Worm (Caenorhabditis elegans) whole organism, L1 larva: ENCODE measurements around the gene rbd-1.

Source experiments
- C04F5.9 ChIP-seq: sonication (generic microtip); optimal IDR thresholded peaks from 2 replicates; lab custom pipeline; 2016; ENCODE audit warnings: missing genetic modification characterization, missing compliant biosample characterization
- C16A3.4 ChIP-seq: fragments of 150-350 bp; optimal IDR thresholded peaks from 2 replicates; lab custom pipeline; 2014; ENCODE audit warnings: missing biosample characterization, missing genetic modification characterization
- F16B12.6 ChIP-seq: fragments of 150-350 bp; optimal IDR thresholded peaks from 2 replicates; lab custom pipeline; 2014; ENCODE audit warnings: missing biosample characterization, missing genetic modification characterization
- aly-2 ChIP-seq: fragments of 150-350 bp; optimal IDR thresholded peaks from 2 replicates; lab custom pipeline; 2014; ENCODE audit warnings: missing biosample characterization, missing genetic modification characterization
- ama-1 ChIP-seq: fragments of 150-350 bp; optimal IDR thresholded peaks from 2 replicates; lab custom pipeline; 2014
- blmp-1 ChIP-seq: fragments of 150-350 bp; optimal IDR thresholded peaks from 2 replicates; lab custom pipeline; 2014; ENCODE audit warnings: missing biosample characterization, missing genetic modification characterization
- ceh-63 ChIP-seq: fragments of 200-800 bp; sonication (Bioruptor generic); optimal IDR thresholded peaks from 2 replicates; lab custom pipeline; 2018; ENCODE audit warnings: mild to moderate bottlenecking, missing genetic modification characterization, missing compliant biosample characterization
- ceh-82 ChIP-seq, 3 experiments: fragments of 150-350 bp in 1 of 3; sonication (generic microtip) in 2 of 3; optimal IDR thresholded peaks; 2 replicates each; lab custom pipeline; 2014 to 2017; ENCODE audit warnings: missing biosample characterization in 3 of 3, missing genetic modification characterization in 3 of 3
- ceh-90 ChIP-seq: sonication (generic microtip); optimal IDR thresholded peaks from 2 replicates; lab custom pipeline; 2016; ENCODE audit warnings: missing genetic modification characterization, missing compliant biosample characterization
- dsc-1 ChIP-seq: sonication (generic microtip); optimal IDR thresholded peaks from 2 replicates; lab custom pipeline; 2016; ENCODE audit warnings: mild to moderate bottlenecking, missing genetic modification characterization, missing compliant biosample characterization
- efl-3 ChIP-seq: fragments of 200-800 bp; sonication (Bioruptor generic); optimal IDR thresholded peaks from 2 replicates; lab custom pipeline; 2018; ENCODE audit warnings: mild to moderate bottlenecking, missing genetic modification characterization, missing compliant biosample characterization
- egl-13 ChIP-seq: sonication (generic microtip); optimal IDR thresholded peaks from 2 replicates; lab custom pipeline; 2016; ENCODE audit warnings: missing genotype, missing genetic modification reagents, missing genetic modification characterization, missing compliant biosample characterization
- egl-27 ChIP-seq, 2 experiments: fragments of 150-350 bp in 1 of 2; sonication (generic microtip); optimal IDR thresholded peaks; 3 replicates each; lab custom pipeline; 2017 to 2018; ENCODE audit warnings: missing biosample characterization in 2 of 2, missing genetic modification characterization in 2 of 2, missing genetic modification reagents in 2 of 2
- fkh-8 ChIP-seq: sonication (generic microtip); optimal IDR thresholded peaks from 2 replicates; lab custom pipeline; 2016; ENCODE audit warnings: mild to moderate bottlenecking, missing genetic modification characterization, missing compliant biosample characterization
- fos-1 ChIP-seq: fragments of 150-350 bp; optimal IDR thresholded peaks from 2 replicates; lab custom pipeline; 2014; ENCODE audit warnings: missing biosample characterization, missing genetic modification characterization
- grh-1 ChIP-seq: fragments of 200-800 bp; sonication (Bioruptor generic); IDR thresholded peaks from 2 replicates; pipeline ENCODE4 v1.3.6; 2022; ENCODE audit warnings: missing genetic modification reagents, missing genetic modification characterization, missing compliant biosample characterization
- hpl-2 ChIP-seq: fragments of 150-350 bp; optimal IDR thresholded peaks from 2 replicates; lab custom pipeline; 2014; ENCODE audit warnings: missing biosample characterization, missing genetic modification reagents, missing genetic modification characterization
- irx-1 ChIP-seq: sonication (generic microtip); optimal IDR thresholded peaks from 2 replicates; lab custom pipeline; 2016; ENCODE audit warnings: missing genetic modification characterization, missing compliant biosample characterization
- isw-1 ChIP-seq: fragments of 200-800 bp; sonication (Bioruptor generic); IDR thresholded peaks from 2 replicates; pipeline ENCODE4 v1.3.6; 2022; ENCODE audit warnings: missing genetic modification characterization, missing compliant biosample characterization
- jun-1 ChIP-seq: fragments of 150-350 bp; optimal IDR thresholded peaks from 2 replicates; lab custom pipeline; 2014; ENCODE audit warnings: missing biosample characterization, missing genetic modification reagents, missing genetic modification characterization
- lin-14 ChIP-seq: fragments of 200-800 bp; sonication (Bioruptor generic); optimal IDR thresholded peaks from 2 replicates; lab custom pipeline; 2018; ENCODE audit warnings: mild to moderate bottlenecking, missing genetic modification characterization, moderate library complexity, missing compliant biosample characterization
- lin-15B ChIP-seq: fragments of 150-350 bp; sonication (generic microtip); optimal IDR thresholded peaks from 3 replicates; lab custom pipeline; 2014; ENCODE audit warnings: missing biosample characterization, missing genetic modification characterization
- lir-3 ChIP-seq: sonication (generic microtip); optimal IDR thresholded peaks from 2 replicates; lab custom pipeline; 2016; ENCODE audit warnings: mild to moderate bottlenecking, missing genetic modification characterization, moderate library complexity, missing compliant biosample characterization; ENCODE audit not compliant: poor library complexity
- mab-9 ChIP-seq: fragments of 200-800 bp; sonication (Bioruptor generic); IDR thresholded peaks from 2 replicates; pipeline ENCODE4 v1.3.6; 2022; ENCODE audit warnings: missing genetic modification reagents, missing genetic modification characterization, missing compliant biosample characterization
- mef-2 ChIP-seq: fragments of 150-350 bp; optimal IDR thresholded peaks from 2 replicates; lab custom pipeline; 2014; ENCODE audit warnings: missing biosample characterization, missing genetic modification characterization
- nhr-11 ChIP-seq: fragments of 150-350 bp; optimal IDR thresholded peaks from 2 replicates; lab custom pipeline; 2014; ENCODE audit warnings: missing biosample characterization, missing genetic modification characterization
- nhr-19 ChIP-seq: fragments of 200-800 bp; sonication (Bioruptor generic); conservative IDR thresholded peaks from 2 replicates; pipeline ENCODE4 v1.3.6; 2022; ENCODE audit warnings: missing genetic modification characterization, missing compliant biosample characterization
- nhr-237 ChIP-seq: fragments of 150-350 bp; optimal IDR thresholded peaks from 2 replicates; lab custom pipeline; 2014; ENCODE audit warnings: missing biosample characterization, missing genetic modification characterization
- nhr-28 ChIP-seq: fragments of 150-350 bp; optimal IDR thresholded peaks from 2 replicates; lab custom pipeline; 2014; ENCODE audit warnings: missing biosample characterization, missing genetic modification characterization
- nhr-47 ChIP-seq: sonication (generic microtip); optimal IDR thresholded peaks from 2 replicates; lab custom pipeline; 2016; ENCODE audit warnings: mild to moderate bottlenecking, missing genetic modification characterization, moderate library complexity, missing compliant biosample characterization
- nhr-71 ChIP-seq: sonication (generic microtip); optimal IDR thresholded peaks from 2 replicates; lab custom pipeline; 2016; ENCODE audit warnings: mild to moderate bottlenecking, missing genetic modification characterization, moderate library complexity, missing compliant biosample characterization
- nhr-76 ChIP-seq: sonication (generic microtip); optimal IDR thresholded peaks from 2 replicates; lab custom pipeline; 2017; ENCODE audit warnings: missing biosample characterization, missing genetic modification characterization
- nhr-84 ChIP-seq: sonication (generic microtip); optimal IDR thresholded peaks from 2 replicates; lab custom pipeline; 2017; ENCODE audit warnings: missing biosample characterization, missing genetic modification characterization
- pag-3 ChIP-seq: sonication (generic microtip); optimal IDR thresholded peaks from 2 replicates; lab custom pipeline; 2017; ENCODE audit warnings: missing genetic modification characterization, mild to moderate bottlenecking, missing compliant biosample characterization, antibody characterized with exemption, borderline replicate concordance; ENCODE audit not compliant: insufficient read depth
- pax-3 ChIP-seq: fragments of 200-800 bp; sonication (Bioruptor generic); optimal IDR thresholded peaks from 2 replicates; lab custom pipeline; 2018; ENCODE audit warnings: mild to moderate bottlenecking, missing genetic modification characterization, moderate library complexity, missing compliant biosample characterization
- pqm-1 ChIP-seq: sonication (generic microtip); optimal IDR thresholded peaks from 3 replicates; lab custom pipeline; 2017; ENCODE audit warnings: missing biosample characterization, missing genetic modification characterization
- skn-1 ChIP-seq: fragments of 150-350 bp; optimal IDR thresholded peaks from 2 replicates; lab custom pipeline; 2014; ENCODE audit warnings: missing biosample characterization, missing genetic modification characterization
- snpc-4 ChIP-seq: fragments of 150-350 bp; optimal IDR thresholded peaks from 2 replicates; lab custom pipeline; 2014; ENCODE audit warnings: missing biosample characterization, missing genetic modification characterization
- sox-4 ChIP-seq: sonication (generic microtip); optimal IDR thresholded peaks from 2 replicates; lab custom pipeline; 2016; ENCODE audit warnings: missing genetic modification characterization, missing compliant biosample characterization
- sup-37 ChIP-seq: fragments of 200-800 bp; sonication (Bioruptor generic); optimal IDR thresholded peaks from 2 replicates; lab custom pipeline; 2018; ENCODE audit warnings: mild to moderate bottlenecking, missing genetic modification characterization, missing compliant biosample characterization
- tbx-2 ChIP-seq: sonication (generic microtip); optimal IDR thresholded peaks from 2 replicates; lab custom pipeline; 2016; ENCODE audit warnings: missing genetic modification characterization, missing compliant biosample characterization
- unc-130 ChIP-seq: fragments of 150-350 bp; optimal IDR thresholded peaks from 2 replicates; lab custom pipeline; 2017; ENCODE audit warnings: missing biosample characterization, missing genetic modification characterization, inconsistent platforms
- unc-86 ChIP-seq: sonication (generic microtip); optimal IDR thresholded peaks from 2 replicates; lab custom pipeline; 2016; ENCODE audit warnings: missing genetic modification characterization, missing compliant biosample characterization
- xbp-1 ChIP-seq: sonication (generic microtip); optimal IDR thresholded peaks from 2 replicates; lab custom pipeline; 2016; ENCODE audit warnings: missing genetic modification characterization, missing compliant biosample characterization
- zip-4 ChIP-seq: fragments of 200-800 bp; sonication (Bioruptor generic); optimal IDR thresholded peaks from 2 replicates; lab custom pipeline; 2018; ENCODE audit warnings: mild to moderate bottlenecking, missing genetic modification characterization, moderate library complexity, missing compliant biosample characterization

rbd-1 gene

ce11 chrIV:12715947-12716382 lies 8.8 kb upstream of the rbd-1 start (continued):
- TF ChIP-seq pag-3 (no peak), nhr-19 (GFP tag; lab: Robert Waterston, UW) (peak; percentile 63), hpl-2 (GFP tag; lab: Kevin White, UChicago) (no peak), fkh-8 (tag; lab: Kevin White, UChicago) (no peak), unc-86 (tag; lab: Kevin White, UChicago) (no peak), lin-15B (tag; lab: Kevin White, UChicago) (no peak), snpc-4 (tag; lab: Kevin White, UChicago) (no peak), sox-4 (tag; lab: Kevin White, UChicago) (no peak), isw-1 (GFP tag; lab: Robert Waterston, UW) (no peak), mab-9 (no peak), irx-1 (tag; lab: Kevin White, UChicago) (no peak), fos-1 (tag; lab: Kevin White, UChicago) (no peak), zip-4 (no peak), egl-13 (tag; lab: Kevin White, UChicago) (no peak), xbp-1 (tag; lab: Kevin White, UChicago) (no peak), mef-2 (tag; lab: Kevin White, UChicago) (no peak), C16A3.4 (tag; lab: Kevin White, UChicago) (peak; percentile 23), blmp-1 (peak; percentile 80), dsc-1 (tag; lab: Kevin White, UChicago) (no peak), C04F5.9 (no peak), nhr-237 (tag; lab: Kevin White, UChicago) (no peak), jun-1 (peak; percentile 58), ceh-90 (tag; lab: Kevin White, UChicago) (no peak), aly-2 (tag; lab: Kevin White, UChicago) (no peak), nhr-71 (tag; lab: Kevin White, UChicago) (peak; percentile 88), unc-130 (peak; percentile 47), sup-37 (no peak), tbx-2 (tag; lab: Kevin White, UChicago) (peak; percentile 79), skn-1 (tag; lab: Kevin White, UChicago) (no peak), lin-14 (peak; percentile 81), pax-3 (tag; lab: Kevin White, UChicago) (no peak), F16B12.6 (tag; lab: Kevin White, UChicago) (no peak), ceh-82 (tag; optimal IDR thresholded peaks at IDR 0.05; lab: Kevin White, UChicago) (no peak), ama-1 (lab: Kevin White, UChicago) (no peak), pqm-1 (tag; lab: Kevin White, UChicago) (no peak), nhr-11 (tag; lab: Kevin White, UChicago) (no peak), nhr-28 (tag; lab: Kevin White, UChicago) (no peak)

ce11 chrIV:12717531-12717930 lies 7.3 kb upstream of the rbd-1 start, which contains the start of gene C27D8.1:
Gene C27D8.1 (plus strand): TSS chrIV:12717831.
- TF ChIP-seq ceh-63 (no peak), blmp-1 (no peak), lir-3 (tag; lab: Kevin White, UChicago) (no peak), skn-1 (tag; lab: Kevin White, UChicago) (no peak), grh-1 (GFP tag; lab: Robert Waterston, UW) (no peak), irx-1 (tag; lab: Kevin White, UChicago) (no peak), nhr-84 (tag; lab: Kevin White, UChicago) (no peak), efl-3 (GFP tag; lab: Kevin White, UChicago) (no peak), C04F5.9 (no peak), nhr-19 (GFP tag; lab: Robert Waterston, UW) (no peak), lin-14 (no peak), nhr-76 (tag; lab: Kevin White, UChicago) (no peak), egl-27 (tag; optimal IDR thresholded peaks at IDR 0.05; lab: Kevin White, UChicago) (no peak), unc-86 (tag; lab: Kevin White, UChicago) (no peak), nhr-47 (no peak), nhr-71 (tag; lab: Kevin White, UChicago) (no peak), ceh-82 (tag; optimal IDR thresholded peaks at IDR 0.05; lab: Kevin White, UChicago) (no peak)
